Fruit fly (Drosophila melanogaster): ENCODE data around the gene CG6833.

The CG6833 gene

DNA sequence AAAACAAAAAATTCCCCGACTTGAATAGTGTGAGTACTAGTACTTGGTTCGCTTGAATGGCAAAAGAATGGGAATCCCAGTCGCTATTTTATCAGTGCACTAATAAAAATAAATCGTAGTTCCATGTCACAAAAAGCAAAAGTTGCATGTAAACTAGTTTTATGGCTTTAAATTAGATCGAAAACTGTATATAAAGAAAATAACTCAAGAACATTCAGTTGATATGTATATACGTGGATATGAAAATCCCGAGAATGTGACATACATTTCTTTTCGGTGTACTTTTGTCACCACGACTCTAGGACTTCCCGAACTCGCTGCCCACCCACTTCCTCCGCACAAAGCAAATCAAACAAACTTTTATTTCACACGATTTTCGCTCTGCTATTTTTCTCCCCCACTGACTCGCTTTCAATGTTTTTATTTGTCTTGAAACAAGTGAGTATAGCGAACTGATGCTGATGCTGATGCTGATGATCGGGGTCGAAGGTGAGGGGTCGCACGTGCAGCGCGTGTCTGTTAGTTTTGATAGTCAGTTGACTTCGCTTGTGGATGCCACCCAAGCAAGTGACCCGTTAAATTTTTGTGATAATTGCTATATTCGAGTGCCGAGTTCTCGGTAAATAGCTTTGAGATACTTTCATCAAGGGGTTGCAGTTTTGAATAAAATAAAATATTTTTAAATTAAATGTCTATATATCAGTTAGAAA is 50.6 kb downstream of the CG6833 start:
- TF ChIP-seq Hr83 (GFP tag; optimal IDR thresholded peaks at IDR 0.05; ENCODE audit: poor library complexity, severe bottlenecking) (no peak), br (GFP tag; optimal IDR thresholded peaks at IDR 0.05) (no peak), GATAd (GFP tag; optimal IDR thresholded peaks at IDR 0.05) (no peak), dmrt93B (GFP tag; optimal IDR thresholded peaks at IDR 0.05) (no peak), Mio (GFP tag; optimal IDR thresholded peaks at IDR 0.05) (no peak), woc (GFP tag; optimal IDR thresholded peaks at IDR 0.05) (no peak), N (GFP tag; optimal IDR thresholded peaks at IDR 0.05) (no peak), dl (GFP tag; optimal IDR thresholded peaks at IDR 0.05; ENCODE audit: insufficient read depth in 1 of 2, partially characterized antibody in 2 of 2) (no peak), CrebA (GFP tag; optimal IDR thresholded peaks at IDR 0.05; ENCODE audit: borderline replicate concordance) (no peak), pan (optimal IDR thresholded peaks at IDR 0.05) (no peak), brk (GFP tag; optimal IDR thresholded peaks at IDR 0.05) (no peak), ey (GFP tag; optimal IDR thresholded peaks at IDR 0.05) (no peak), lola (GFP tag; optimal IDR thresholded peaks at IDR 0.05) (no peak), CG32264 (GFP tag; optimal IDR thresholded peaks at IDR 0.05) (no peak), Jra (GFP tag; optimal IDR thresholded peaks at IDR 0.05) (no peak), jim (GFP tag; optimal IDR thresholded peaks at IDR 0.05) (no peak), sv (GFP tag; optimal IDR thresholded peaks at IDR 0.05) (no peak)

Measured in whole organism, wandering third instar larva.